Fruit fly (Drosophila melanogaster) whole organism, embryonic: ENCODE measurements around the gene CG8944.
A peak's percentile ranks its signal among the peaks of the same experiment; 100 is the strongest.

ENCODE experiments used
- ATbp ChIP-seq: fragments of 200-800 bp; sonication (Bioruptor generic); optimal IDR thresholded peaks from 2 replicates; lab custom pipeline; 2017; ENCODE audit warnings: missing biosample characterization, mild to moderate bottlenecking, missing genetic modification characterization, missing genetic modification reagents
- BEAF-32 ChIP-seq: fragments of 200-800 bp; sonication (Bioruptor generic); optimal IDR thresholded peaks from 3 replicates; lab custom pipeline; 2017; ENCODE audit warnings: missing biosample characterization, missing genetic modification characterization, mild to moderate bottlenecking, moderate library complexity, missing genetic modification reagents
- Blimp-1 ChIP-seq: fragments of 200-800 bp; sonication (Bioruptor generic); optimal IDR thresholded peaks from 3 replicates; lab custom pipeline; 2018; ENCODE audit warnings: missing biosample characterization, missing genetic modification characterization, mild to moderate bottlenecking, moderate library complexity, missing genetic modification reagents
- CG10147 ChIP-seq: fragments of 200-800 bp; sonication (Bioruptor generic); optimal IDR thresholded peaks from 2 replicates; lab custom pipeline; 2019; ENCODE audit warnings: missing biosample characterization, mild to moderate bottlenecking, missing genetic modification characterization, moderate library complexity
- CG10543 ChIP-seq: fragments of 200-800 bp; sonication (Bioruptor generic); optimal IDR thresholded peaks from 3 replicates; lab custom pipeline; 2017; ENCODE audit warnings: missing biosample characterization, mild to moderate bottlenecking, missing genetic modification characterization, moderate library complexity
- CG12104 ChIP-seq: fragments of 200-800 bp; sonication (Bioruptor generic); optimal IDR thresholded peaks from 3 replicates; lab custom pipeline; 2016; ENCODE audit warnings: missing biosample characterization, missing genetic modification characterization
- CG13424 ChIP-seq: fragments of 200-800 bp; sonication (Bioruptor generic); optimal IDR thresholded peaks from 2 replicates; lab custom pipeline; 2019; ENCODE audit warnings: missing biosample characterization, mild to moderate bottlenecking, missing genetic modification characterization, moderate library complexity
- CG14710 ChIP-seq: fragments of 200-800 bp; sonication (Bioruptor generic); optimal IDR thresholded peaks from 3 replicates; lab custom pipeline; 2019; ENCODE audit warnings: missing biosample characterization, mild to moderate bottlenecking, missing genetic modification characterization, moderate library complexity
- CG1529 ChIP-seq: fragments of 200-800 bp; sonication (Bioruptor generic); optimal IDR thresholded peaks from 3 replicates; lab custom pipeline; 2018; ENCODE audit warnings: missing biosample characterization, missing genetic modification characterization
- CG17361 ChIP-seq: fragments of 200-800 bp; sonication (Bioruptor generic); IDR thresholded peaks from 3 replicates; pipeline ENCODE4 v1.3.6; 2022; ENCODE audit warnings: missing biosample characterization, missing genetic modification characterization
- CG17912 ChIP-seq: fragments of 200-800 bp; sonication (Bioruptor generic); optimal IDR thresholded peaks from 2 replicates; lab custom pipeline; 2018; ENCODE audit warnings: missing biosample characterization, mild to moderate bottlenecking, missing genetic modification characterization
- CG3281 ChIP-seq: fragments of 200-800 bp; sonication (Bioruptor generic); optimal IDR thresholded peaks from 3 replicates; lab custom pipeline; 2017; ENCODE audit warnings: missing biosample characterization, mild to moderate bottlenecking, missing genetic modification characterization
- CG33557 ChIP-seq: fragments of 200-800 bp; sonication (Bioruptor generic); optimal IDR thresholded peaks from 2 replicates; lab custom pipeline; 2019; ENCODE audit warnings: missing biosample characterization, mild to moderate bottlenecking, missing genetic modification characterization, moderate library complexity
- CG34224 ChIP-seq: fragments of 200-800 bp; sonication (Bioruptor generic); IDR thresholded peaks from 3 replicates; pipeline ENCODE4 v1.3.6; 2022; ENCODE audit warnings: missing biosample characterization, missing genetic modification characterization; ENCODE audit not compliant: partially characterized antibody
- CG34376 ChIP-seq: fragments of 200-800 bp; sonication (Bioruptor generic); optimal IDR thresholded peaks from 2 replicates; lab custom pipeline; 2018; ENCODE audit warnings: missing biosample characterization, mild to moderate bottlenecking, missing genetic modification characterization
- CG3995 ChIP-seq: fragments of 200-800 bp; sonication (Bioruptor generic); optimal IDR thresholded peaks from 3 replicates; lab custom pipeline; 2016; ENCODE audit warnings: missing biosample characterization, missing genetic modification characterization
- CG4424 ChIP-seq: fragments of 200-800 bp; sonication (Bioruptor generic); optimal IDR thresholded peaks from 3 replicates; lab custom pipeline; 2016; ENCODE audit warnings: missing biosample characterization, missing genetic modification characterization
- CG6813 ChIP-seq: fragments of 200-800 bp; sonication (Bioruptor generic); optimal IDR thresholded peaks from 2 replicates; lab custom pipeline; 2017; ENCODE audit warnings: missing biosample characterization, missing genetic modification characterization, mild to moderate bottlenecking, moderate library complexity, missing genetic modification reagents
- CG7556 ChIP-seq: fragments of 200-800 bp; sonication (Bioruptor generic); optimal IDR thresholded peaks from 2 replicates; lab custom pipeline; 2017; ENCODE audit warnings: missing biosample characterization, mild to moderate bottlenecking, missing genetic modification characterization
- CG8089 ChIP-seq: fragments of 200-800 bp; sonication (Bioruptor generic); optimal IDR thresholded peaks from 3 replicates; lab custom pipeline; 2016; ENCODE audit warnings: missing biosample characterization, missing genetic modification characterization
- E2f1 ChIP-seq: fragments of 200-800 bp; sonication (Bioruptor generic); IDR thresholded peaks from 2 replicates; pipeline ENCODE4 v1.3.6; 2022; ENCODE audit warnings: missing biosample characterization, missing genetic modification characterization
- Hmr ChIP-seq: fragments of 200-800 bp; sonication (Bioruptor generic); optimal IDR thresholded peaks from 3 replicates; lab custom pipeline; 2017; ENCODE audit warnings: mild to moderate bottlenecking, missing biosample characterization, missing genetic modification reagents, missing genetic modification characterization
- Myb ChIP-seq: fragments of 200-800 bp; sonication (Bioruptor generic); optimal IDR thresholded peaks from 2 replicates; lab custom pipeline; 2016; ENCODE audit warnings: missing biosample characterization, missing genetic modification characterization
- NK7.1 ChIP-seq: fragments of 200-800 bp; sonication (Bioruptor generic); optimal IDR thresholded peaks from 3 replicates; lab custom pipeline; 2016; ENCODE audit warnings: missing biosample characterization, missing genetic modification characterization
- Pdp1 ChIP-seq, 2 experiments: fragments of 200-800 bp; sonication (Bioruptor generic); optimal IDR thresholded peaks; 3 replicates each; lab custom pipeline; 2016; ENCODE audit warnings: missing biosample characterization in 2 of 2, missing genetic modification characterization in 2 of 2, mild to moderate bottlenecking in 1 of 2, moderate library complexity in 1 of 2
- Sry-β ChIP-seq: fragments of 200-800 bp; sonication (Bioruptor generic); optimal IDR thresholded peaks from 2 replicates; lab custom pipeline; 2018; ENCODE audit warnings: missing biosample characterization, mild to moderate bottlenecking, missing genetic modification characterization, moderate library complexity
- ato ChIP-seq: fragments of 200-800 bp; sonication (Bioruptor generic); IDR thresholded peaks from 2 replicates; pipeline ENCODE4 v1.3.6; 2022; ENCODE audit warnings: missing biosample characterization, missing genetic modification characterization; ENCODE audit not compliant: partially characterized antibody
- bsh ChIP-seq, 2 experiments: fragments of 200-800 bp; sonication (Bioruptor generic); optimal IDR thresholded peaks; 2 replicates each; lab custom pipeline; 2017 to 2018; ENCODE audit warnings: mild to moderate bottlenecking in 2 of 2, missing biosample characterization in 2 of 2, missing genetic modification characterization in 2 of 2, moderate library complexity in 1 of 2
- chinmo ChIP-seq: fragments of 200-800 bp; sonication (Bioruptor generic); IDR thresholded peaks from 4 replicates; pipeline ENCODE4 v1.3.6; 2022; ENCODE audit warnings: missing biosample characterization, missing genetic modification characterization; ENCODE audit not compliant: partially characterized antibody
- exex ChIP-seq: fragments of 200-800 bp; sonication (Bioruptor generic); optimal IDR thresholded peaks from 4 replicates; lab custom pipeline; 2018; ENCODE audit warnings: missing biosample characterization, mild to moderate bottlenecking, missing genetic modification characterization, moderate library complexity
- fd64A ChIP-seq: fragments of 200-800 bp; sonication (Bioruptor generic); optimal IDR thresholded peaks from 3 replicates; lab custom pipeline; 2018; ENCODE audit warnings: missing biosample characterization, mild to moderate bottlenecking, missing genetic modification characterization
- gcm ChIP-seq: fragments of 200-800 bp; sonication (Bioruptor generic); optimal IDR thresholded peaks from 2 replicates; lab custom pipeline; 2019; ENCODE audit warnings: missing biosample characterization, mild to moderate bottlenecking, missing genetic modification characterization, moderate library complexity
- jumu ChIP-seq: fragments of 200-800 bp; sonication (Bioruptor generic); optimal IDR thresholded peaks from 3 replicates; lab custom pipeline; 2016; ENCODE audit warnings: missing biosample characterization, missing genetic modification characterization
- lola ChIP-seq, 3 experiments: fragments of >200 bp in 2 of 3; fragments of 200-800 bp in 1 of 3; sonication (Bioruptor generic) in 1 of 3; optimal IDR thresholded peaks; 2 replicates each; lab custom pipeline; 2017 to 2019; ENCODE audit warnings: missing biosample characterization in 3 of 3, missing genetic modification characterization in 3 of 3, mild to moderate bottlenecking in 1 of 3, moderate library complexity in 1 of 3
- mirr ChIP-seq: fragments of 200-800 bp; sonication (Bioruptor generic); optimal IDR thresholded peaks from 3 replicates; lab custom pipeline; 2018; ENCODE audit warnings: missing biosample characterization, mild to moderate bottlenecking, missing genetic modification characterization
- nerfin-1 ChIP-seq: fragments of 200-800 bp; sonication (Bioruptor generic); optimal IDR thresholded peaks from 3 replicates; lab custom pipeline; 2019; ENCODE audit warnings: missing biosample characterization, mild to moderate bottlenecking, missing genetic modification characterization, moderate library complexity
- nom ChIP-seq: fragments of 200-800 bp; sonication (Bioruptor generic); optimal IDR thresholded peaks from 2 replicates; lab custom pipeline; 2017; ENCODE audit warnings: missing biosample characterization, missing genetic modification characterization, mild to moderate bottlenecking, moderate library complexity, missing genetic modification reagents
- onecut ChIP-seq: fragments of 200-800 bp; sonication (Bioruptor generic); IDR thresholded peaks from 2 replicates; pipeline ENCODE4 v1.3.6; 2022; ENCODE audit warnings: missing biosample characterization, missing genetic modification characterization
- pzg ChIP-seq: fragments of 200-800 bp; sonication (Bioruptor generic); optimal IDR thresholded peaks from 3 replicates; lab custom pipeline; 2018; ENCODE audit warnings: missing biosample characterization, mild to moderate bottlenecking, missing genetic modification characterization, moderate library complexity
- seq ChIP-seq: fragments of 200-800 bp; sonication (Bioruptor generic); IDR thresholded peaks from 2 replicates; pipeline ENCODE4 v1.3.6; 2022; ENCODE audit warnings: missing biosample characterization, missing genetic modification characterization
- sim ChIP-seq: fragments of 200-800 bp; sonication (Bioruptor generic); IDR thresholded peaks from 2 replicates; pipeline ENCODE4 v1.3.6; 2022; ENCODE audit warnings: missing biosample characterization, missing genetic modification characterization
- stc ChIP-seq: fragments of 200-800 bp; sonication (Bioruptor generic); IDR thresholded peaks from 2 replicates; pipeline ENCODE4 v1.3.6; 2022; ENCODE audit warnings: missing biosample characterization, missing genetic modification characterization
- tap ChIP-seq: fragments of 200-800 bp; optimal IDR thresholded peaks from 3 replicates; lab custom pipeline; 2019; ENCODE audit warnings: missing biosample characterization, mild to moderate bottlenecking, missing genetic modification characterization, moderate library complexity
- tll ChIP-seq, 2 experiments: fragments of 200-800 bp in 1 of 2; fragments of >200 bp in 1 of 2; sonication (Bioruptor generic) in 1 of 2; optimal IDR thresholded peaks; 2 replicates each; lab custom pipeline; 2017 to 2019; ENCODE audit warnings: missing biosample characterization in 2 of 2, missing genetic modification characterization in 2 of 2, mild to moderate bottlenecking in 1 of 2, moderate library complexity in 1 of 2
- wek ChIP-seq: fragments of 200-800 bp; sonication (Bioruptor generic); optimal IDR thresholded peaks from 3 replicates; lab custom pipeline; 2018; ENCODE audit warnings: missing biosample characterization, mild to moderate bottlenecking, missing genetic modification characterization, moderate library complexity

The CG8944 gene

dm6 chrX:15788235-15789187, 42.5 kb upstream of the CG8944 start, which contains the start of gene Rhp (continued):
- TF ChIP-seq CG8089 (GFP tag; lab: Kevin White, UChicago) (no peak), exex (peak; percentile 46), E2f1 (GFP tag; lab: Robert Waterston, UW) (no peak; the same call in 1 of the 2 replicates), CG17912 (GFP tag; lab: Kevin White, UChicago) (peak; percentile 38), stc (GFP tag; lab: Robert Waterston, UW) (no peak), tap (tag; lab: Kevin White, UChicago) (peak; percentile 69), chinmo (GFP tag; lab: Robert Waterston, UW) (0 out of 4 replicates have a peak, but pooled peaks have one; percentile 41), lola (GFP tag; optimal IDR thresholded peaks at IDR 0.05; lab: Kevin White, UChicago) (peak in 1 of 3 experiments; percentile 23), CG1529 (GFP tag; lab: Kevin White, UChicago) (peak; percentile 51), BEAF-32 (GFP tag; lab: Kevin White, UChicago) (peak; percentile 11), sim (GFP tag; lab: Robert Waterston, UW) (no peak), pzg (peak; percentile 37), mirr (GFP tag; lab: Kevin White, UChicago) (peak; percentile 30), CG33557 (GFP tag; lab: Kevin White, UChicago) (peak; percentile 68), CG10543 (GFP tag; lab: Kevin White, UChicago) (peak; percentile 56), CG7556 (GFP tag; lab: Kevin White, UChicago) (peak; percentile 12), wek (GFP tag; lab: Kevin White, UChicago) (peak; percentile 80), NK7.1 (GFP tag; lab: Kevin White, UChicago) (no peak), tll (GFP tag; optimal IDR thresholded peaks at IDR 0.05; lab: Kevin White, UChicago) (no peak), CG14710 (tag; lab: Kevin White, UChicago) (peak; percentile 47), nom (GFP tag; lab: Kevin White, UChicago) (peak; percentile 90), CG12104 (peak; percentile 32), ato (GFP tag; lab: Robert Waterston, UW) (no peak), gcm (GFP tag; lab: Kevin White, UChicago) (peak; percentile 71), seq (GFP tag; lab: Robert Waterston, UW) (no peak), Hmr (peak; percentile 37), CG17361 (peak; percentile 37; the same call in 1 of the 3 replicates), Blimp-1 (peak; percentile 64), bsh (GFP tag; optimal IDR thresholded peaks at IDR 0.05; lab: Kevin White, UChicago) (peak in 1 of 2 experiments; percentile 65), CG10147 (no peak), jumu (GFP tag; lab: Kevin White, UChicago) (no peak), fd64A (GFP tag; lab: Kevin White, UChicago) (peak; percentile 35), nerfin-1 (tag; lab: Kevin White, UChicago) (peak; percentile 49), onecut (GFP tag; lab: Robert Waterston, UW) (peak; percentile 49), CG6813 (GFP tag; lab: Kevin White, UChicago) (peak; percentile 75), CG3995 (GFP tag; lab: Kevin White, UChicago) (peak; percentile 51), CG4424 (GFP tag; lab: Kevin White, UChicago) (peak; percentile 5), Pdp1 (GFP tag; optimal IDR thresholded peaks at IDR 0.05; lab: Kevin White, UChicago) (peak in 1 of 2 experiments; percentile 19), CG3281 (peak; percentile 16), CG34224 (GFP tag; lab: Robert Waterston, UW) (peak; percentile 27; the same call in 1 of the 3 replicates), CG13424 (tag; lab: Kevin White, UChicago) (peak; percentile 51), CG34376 (no peak), Sry-β (GFP tag; lab: Kevin White, UChicago) (peak; percentile 33), Myb (peak; percentile 19), ATbp (GFP tag; lab: Kevin White, UChicago) (peak; percentile 77)
